Worm (Caenorhabditis elegans) whole organism, midembryonic: ENCODE measurements around the gene lgc-41.

ENCODE experiments used
- T22C8.4 ChIP-seq: fragments of 200-800 bp; sonication (Bioruptor generic); IDR thresholded peaks from 2 replicates; pipeline ENCODE4 v1.3.6; 2022; ENCODE audit warnings: missing genetic modification characterization, missing compliant biosample characterization
- cog-1 ChIP-seq: sonication (generic microtip); optimal IDR thresholded peaks from 2 replicates; lab custom pipeline; 2016; ENCODE audit warnings: missing genetic modification characterization, missing compliant biosample characterization
- flt-1 ChIP-seq: fragments of 200-800 bp; sonication (Bioruptor generic); IDR thresholded peaks from 2 replicates; pipeline ENCODE4 v1.3.6; 2022; ENCODE audit warnings: missing genetic modification characterization, missing compliant biosample characterization
- klf-2 ChIP-seq: fragments of 200-800 bp; sonication (Bioruptor generic); conservative IDR thresholded peaks from 2 replicates; pipeline ENCODE4 v1.3.6; 2022; ENCODE audit warnings: missing genetic modification reagents, missing genetic modification characterization, missing compliant biosample characterization
- med-1 ChIP-seq: sonication (generic microtip); optimal IDR thresholded peaks from 2 replicates; lab custom pipeline; 2017; ENCODE audit warnings: missing genetic modification characterization, mild to moderate bottlenecking, missing compliant biosample characterization, antibody characterized with exemption, missing genetic modification reagents; ENCODE audit not compliant: insufficient read depth
- ref-1 ChIP-seq: fragments of 200-800 bp; sonication (Bioruptor generic); conservative IDR thresholded peaks from 2 replicates; pipeline ENCODE4 v1.3.6; 2022; ENCODE audit warnings: missing genetic modification reagents, missing genetic modification characterization, missing compliant biosample characterization
- tab-1 ChIP-seq: fragments of 200-800 bp; sonication (Bioruptor generic); IDR thresholded peaks from 2 replicates; pipeline ENCODE4 v1.3.6; 2022; ENCODE audit warnings: missing genetic modification characterization, missing compliant biosample characterization
- ztf-29 ChIP-seq: fragments of 200-800 bp; sonication (Bioruptor generic); IDR thresholded peaks from 2 replicates; pipeline ENCODE4 v1.3.6; 2022; ENCODE audit warnings: missing genetic modification reagents, missing genetic modification characterization, missing compliant biosample characterization

ce11 chrX:10463542-10463941, 9.5 kb downstream of the lgc-41 start, which contains the start of gene C39B10.1:
- TF ChIP-seq tab-1 (GFP tag; lab: Robert Waterston, UW) (no peak), ztf-29 (GFP tag; lab: Robert Waterston, UW) (no peak), ref-1 (no peak), T22C8.4 (GFP tag; lab: Robert Waterston, UW) (no peak), klf-2 (GFP tag; lab: Robert Waterston, UW) (no peak), flt-1 (GFP tag; lab: Robert Waterston, UW) (no peak), cog-1 (tag; lab: Kevin White, UChicago) (no peak), med-1 (GFP tag; lab: Kevin White, UChicago) (no peak)
